Fruit fly (Drosophila melanogaster) whole organism, embryonic: ENCODE data around the gene CG7907.

Source experiments
- Abd-B ChIP-seq: fragments of 200-800 bp; sonication (Bioruptor generic); optimal IDR thresholded peaks from 2 replicates; lab custom pipeline; 2018; ENCODE audit warnings: missing biosample characterization, mild to moderate bottlenecking, missing genetic modification characterization, moderate library complexity
- Atf6 ChIP-seq: fragments of 200-800 bp; sonication (Bioruptor generic); IDR thresholded peaks from 2 replicates; pipeline ENCODE4 v1.3.6; 2022; ENCODE audit warnings: missing biosample characterization, missing genetic modification characterization
- CG10654 ChIP-seq: fragments of 200-800 bp; sonication (Bioruptor generic); optimal IDR thresholded peaks from 2 replicates; lab custom pipeline; 2016; ENCODE audit warnings: missing biosample characterization, missing genetic modification characterization
- CG11398 ChIP-seq: fragments of 200-800 bp; sonication (Bioruptor generic); optimal IDR thresholded peaks from 2 replicates; lab custom pipeline; 2016; ENCODE audit warnings: missing biosample characterization, missing genetic modification characterization
- CG13424 ChIP-seq: fragments of 200-800 bp; sonication (Bioruptor generic); optimal IDR thresholded peaks from 2 replicates; lab custom pipeline; 2019; ENCODE audit warnings: missing biosample characterization, mild to moderate bottlenecking, missing genetic modification characterization, moderate library complexity
- CG15601 ChIP-seq: fragments of 200-800 bp; sonication (Bioruptor generic); optimal IDR thresholded peaks from 3 replicates; lab custom pipeline; 2019; ENCODE audit warnings: missing biosample characterization, mild to moderate bottlenecking, missing genetic modification characterization, moderate library complexity
- CG1647 ChIP-seq: fragments of 200-800 bp; sonication (Bioruptor generic); optimal IDR thresholded peaks from 3 replicates; lab custom pipeline; 2016; ENCODE audit warnings: missing biosample characterization, missing genetic modification characterization
- CG17328 ChIP-seq: fragments of 200-800 bp; sonication (Bioruptor generic); IDR thresholded peaks from 2 replicates; pipeline ENCODE4 v1.3.6; 2022; ENCODE audit warnings: missing biosample characterization, missing genetic modification characterization
- CG17361 ChIP-seq: fragments of 200-800 bp; sonication (Bioruptor generic); IDR thresholded peaks from 3 replicates; pipeline ENCODE4 v1.3.6; 2022; ENCODE audit warnings: missing biosample characterization, missing genetic modification characterization
- CG17568 ChIP-seq: fragments of 200-800 bp; sonication (Bioruptor generic); optimal IDR thresholded peaks from 2 replicates; lab custom pipeline; 2018; ENCODE audit warnings: missing biosample characterization, mild to moderate bottlenecking, missing genetic modification characterization, moderate library complexity
- CG1832 ChIP-seq: fragments of 200-800 bp; sonication (Bioruptor generic); optimal IDR thresholded peaks from 2 replicates; lab custom pipeline; 2017; ENCODE audit warnings: missing biosample characterization, mild to moderate bottlenecking, missing genetic modification characterization, inconsistent platforms
- CG18599 ChIP-seq: fragments of 200-800 bp; sonication (Bioruptor generic); optimal IDR thresholded peaks from 3 replicates; lab custom pipeline; 2017; ENCODE audit warnings: missing biosample characterization, missing genetic modification characterization, mild to moderate bottlenecking, moderate library complexity, missing genetic modification reagents
- CG18619 ChIP-seq: fragments of 200-800 bp; sonication (Bioruptor generic); optimal IDR thresholded peaks from 3 replicates; lab custom pipeline; 2017; ENCODE audit warnings: missing biosample characterization, mild to moderate bottlenecking, missing genetic modification characterization
- CG30020 ChIP-seq: fragments of 200-800 bp; optimal IDR thresholded peaks from 2 replicates; lab custom pipeline; 2019; ENCODE audit warnings: missing biosample characterization, mild to moderate bottlenecking, missing genetic modification characterization, moderate library complexity
- CG32532 ChIP-seq: fragments of 200-800 bp; sonication (Bioruptor generic); IDR thresholded peaks from 2 replicates; pipeline ENCODE4 v1.3.6; 2022; ENCODE audit warnings: missing biosample characterization, missing genetic modification characterization
- CG7357 ChIP-seq: fragments of 200-800 bp; sonication (Bioruptor generic); IDR thresholded peaks from 3 replicates; pipeline ENCODE4 v1.3.6; 2022; ENCODE audit warnings: missing biosample characterization, missing genetic modification characterization
- CG8089 ChIP-seq: fragments of 200-800 bp; sonication (Bioruptor generic); optimal IDR thresholded peaks from 3 replicates; lab custom pipeline; 2016; ENCODE audit warnings: missing biosample characterization, missing genetic modification characterization
- Dip2 ChIP-seq: fragments of 200-800 bp; sonication (Bioruptor generic); IDR thresholded peaks from 2 replicates; pipeline ENCODE4 v1.3.6; 2022; ENCODE audit warnings: missing biosample characterization, missing genetic modification characterization
- Doc3 ChIP-seq: fragments of 200-800 bp; sonication (Bioruptor generic); IDR thresholded peaks from 3 replicates; pipeline ENCODE4 v1.3.6; 2022; ENCODE audit warnings: missing biosample characterization, missing genetic modification characterization; ENCODE audit not compliant: partially characterized antibody
- Eip74EF ChIP-seq, 2 experiments: fragments of 200-800 bp in 1 of 2; fragments of >200 bp in 1 of 2; sonication (Bioruptor generic) in 1 of 2; optimal IDR thresholded peaks; 2 replicates each; lab custom pipeline; 2017 to 2019; ENCODE audit warnings: missing biosample characterization in 2 of 2, missing genetic modification characterization in 2 of 2, mild to moderate bottlenecking in 1 of 2, moderate library complexity in 1 of 2
- HLHmδ ChIP-seq: fragments of 200-800 bp; sonication (Bioruptor generic); optimal IDR thresholded peaks from 2 replicates; lab custom pipeline; 2018; ENCODE audit warnings: missing biosample characterization, mild to moderate bottlenecking, missing genetic modification characterization, moderate library complexity
- Hr3 ChIP-seq: fragments of 200-800 bp; sonication (Bioruptor generic); optimal IDR thresholded peaks from 3 replicates; lab custom pipeline; 2016; ENCODE audit warnings: missing biosample characterization, missing genetic modification characterization
- Hr39 ChIP-seq: fragments of >200 bp; optimal IDR thresholded peaks from 2 replicates; lab custom pipeline; 2017
- Max ChIP-seq: fragments of 200-800 bp; sonication (Bioruptor generic); optimal IDR thresholded peaks from 2 replicates; lab custom pipeline; 2016; ENCODE audit warnings: missing biosample characterization, mild to moderate bottlenecking, missing genetic modification characterization
- Meics ChIP-seq: fragments of 200-800 bp; sonication (Bioruptor generic); optimal IDR thresholded peaks from 2 replicates; lab custom pipeline; 2017; ENCODE audit warnings: missing biosample characterization, mild to moderate bottlenecking, missing genetic modification characterization
- NC2β ChIP-seq: fragments of 200-800 bp; sonication (Bioruptor generic); optimal IDR thresholded peaks from 2 replicates; lab custom pipeline; 2016; ENCODE audit warnings: missing biosample characterization, missing genetic modification characterization
- PHDP ChIP-seq: fragments of 200-800 bp; sonication (Bioruptor generic); optimal IDR thresholded peaks from 3 replicates; lab custom pipeline; 2018; ENCODE audit warnings: missing biosample characterization, mild to moderate bottlenecking, missing genetic modification characterization, moderate library complexity
- Sox102F ChIP-seq: fragments of 200-800 bp; sonication (Bioruptor generic); optimal IDR thresholded peaks from 2 replicates; lab custom pipeline; 2018; ENCODE audit warnings: missing biosample characterization, mild to moderate bottlenecking, missing genetic modification characterization, moderate library complexity
- YL-1 ChIP-seq: fragments of 200-800 bp; sonication (Bioruptor generic); optimal IDR thresholded peaks from 3 replicates; lab custom pipeline; 2017; ENCODE audit warnings: missing biosample characterization, mild to moderate bottlenecking, missing genetic modification characterization
- bsh ChIP-seq, 2 experiments: fragments of 200-800 bp; sonication (Bioruptor generic); optimal IDR thresholded peaks; 2 replicates each; lab custom pipeline; 2017 to 2018; ENCODE audit warnings: mild to moderate bottlenecking in 2 of 2, missing biosample characterization in 2 of 2, missing genetic modification characterization in 2 of 2, moderate library complexity in 1 of 2
- cas ChIP-seq: fragments of 200-800 bp; sonication (Bioruptor generic); IDR thresholded peaks from 2 replicates; pipeline ENCODE4 v1.3.6; 2022; ENCODE audit warnings: missing biosample characterization, missing genetic modification characterization
- chinmo ChIP-seq: fragments of 200-800 bp; sonication (Bioruptor generic); IDR thresholded peaks from 4 replicates; pipeline ENCODE4 v1.3.6; 2022; ENCODE audit warnings: missing biosample characterization, missing genetic modification characterization; ENCODE audit not compliant: partially characterized antibody
- dati ChIP-seq: fragments of 200-800 bp; sonication (Bioruptor generic); IDR thresholded peaks from 2 replicates; pipeline ENCODE4 v1.3.6; 2022; ENCODE audit warnings: missing biosample characterization, missing genetic modification characterization
- dpn ChIP-seq, 2 experiments: fragments of 200-800 bp; sonication (Bioruptor generic); optimal IDR thresholded peaks; 3 replicates each; lab custom pipeline; 2016; ENCODE audit warnings: missing biosample characterization in 2 of 2, missing genetic modification characterization in 2 of 2
- ems ChIP-seq: fragments of 200-800 bp; sonication (Bioruptor generic); optimal IDR thresholded peaks from 3 replicates; lab custom pipeline; 2016; ENCODE audit warnings: missing biosample characterization, missing genetic modification characterization
- ewg ChIP-seq: fragments of 200-800 bp; sonication (Bioruptor generic); optimal IDR thresholded peaks from 3 replicates; lab custom pipeline; 2017; ENCODE audit warnings: mild to moderate bottlenecking, missing biosample characterization, missing genetic modification reagents, missing genetic modification characterization
- fd96Cb ChIP-seq: fragments of 200-800 bp; sonication (Bioruptor generic); optimal IDR thresholded peaks from 2 replicates; lab custom pipeline; 2018; ENCODE audit warnings: missing biosample characterization, mild to moderate bottlenecking, missing genetic modification characterization, moderate library complexity
- gsb ChIP-seq: fragments of 200-800 bp; sonication (Bioruptor generic); IDR thresholded peaks from 2 replicates; pipeline ENCODE4 v1.3.6; 2022; ENCODE audit warnings: missing biosample characterization, missing genetic modification characterization
- ken ChIP-seq: fragments of 200-800 bp; sonication (Bioruptor generic); IDR thresholded peaks from 3 replicates; pipeline ENCODE4 v1.3.6; 2022; ENCODE audit warnings: missing biosample characterization, missing genetic modification characterization
- lbe ChIP-seq: fragments of 200-800 bp; sonication (Bioruptor generic); optimal IDR thresholded peaks from 2 replicates; lab custom pipeline; 2016; ENCODE audit warnings: missing biosample characterization, mild to moderate bottlenecking, missing genetic modification characterization
- org-1 ChIP-seq: fragments of 200-800 bp; sonication (Bioruptor generic); optimal IDR thresholded peaks from 2 replicates; lab custom pipeline; 2017; ENCODE audit warnings: missing biosample characterization, missing genetic modification characterization
- pum ChIP-seq: fragments of 200-800 bp; sonication (Bioruptor generic); optimal IDR thresholded peaks from 2 replicates; lab custom pipeline; 2016; ENCODE audit warnings: missing biosample characterization, missing genetic modification characterization
- repo ChIP-seq: fragments of 200-800 bp; sonication (Bioruptor generic); optimal IDR thresholded peaks from 2 replicates; lab custom pipeline; 2016; ENCODE audit warnings: missing biosample characterization, missing genetic modification characterization
- schlank ChIP-seq: fragments of 200-800 bp; sonication (Bioruptor generic); optimal IDR thresholded peaks from 2 replicates; lab custom pipeline; 2018; ENCODE audit warnings: missing biosample characterization, mild to moderate bottlenecking, missing genetic modification characterization
- seq ChIP-seq: fragments of 200-800 bp; sonication (Bioruptor generic); IDR thresholded peaks from 2 replicates; pipeline ENCODE4 v1.3.6; 2022; ENCODE audit warnings: missing biosample characterization, missing genetic modification characterization
- slbo ChIP-seq: fragments of 200-800 bp; sonication (Bioruptor generic); IDR thresholded peaks from 2 replicates; pipeline ENCODE4 v1.3.6; 2022; ENCODE audit warnings: missing biosample characterization, missing genetic modification characterization
- tap ChIP-seq: fragments of 200-800 bp; optimal IDR thresholded peaks from 3 replicates; lab custom pipeline; 2019; ENCODE audit warnings: missing biosample characterization, mild to moderate bottlenecking, missing genetic modification characterization, moderate library complexity
- tgo ChIP-seq: fragments of 200-800 bp; sonication (Bioruptor generic); IDR thresholded peaks from 3 replicates; pipeline ENCODE4 v1.3.6; 2022; ENCODE audit warnings: missing biosample characterization, missing genetic modification characterization
- trh ChIP-seq: fragments of 200-800 bp; sonication (Bioruptor generic); optimal IDR thresholded peaks from 2 replicates; lab custom pipeline; 2016; ENCODE audit warnings: missing biosample characterization, missing genetic modification characterization
- twi ChIP-seq: fragments of 200-800 bp; optimal IDR thresholded peaks from 2 replicates; lab custom pipeline; 2019; ENCODE audit warnings: missing biosample characterization, mild to moderate bottlenecking, missing genetic modification characterization, moderate library complexity
- zfh1 ChIP-seq: fragments of 200-800 bp; sonication (Bioruptor generic); IDR thresholded peaks from 3 replicates; pipeline ENCODE4 v1.3.6; 2022; ENCODE audit warnings: missing biosample characterization, missing genetic modification characterization

CG7907 gene

dm6 chr3R:21365262-21365661 is 38.3 kb upstream of the CG7907 start (continued):
- TF ChIP-seq twi (tag; lab: Kevin White, UChicago), result peak; percentile 94
- TF ChIP-seq schlank (tag; lab: Kevin White, UChicago), result peak; percentile 90
- TF ChIP-seq CG30020 (tag; lab: Kevin White, UChicago), result peak; percentile 90
- peak; percentile 94 for TF ChIP-seq ems (GFP tag; lab: Kevin White, UChicago)
- TF ChIP-seq ken (GFP tag; lab: Robert Waterston, UW), result peak; percentile 90
- peak; percentile 97 for TF ChIP-seq CG18619 (GFP tag; lab: Kevin White, UChicago)
- peak; percentile 98 for TF ChIP-seq YL-1
- peak; percentile 97 for TF ChIP-seq slbo (GFP tag; lab: Robert Waterston, UW)
- no peak for TF ChIP-seq Sox102F (GFP tag; lab: Kevin White, UChicago)
- TF ChIP-seq tap, result no peak
- peak; percentile 95 for TF ChIP-seq Atf6 (GFP tag; lab: Robert Waterston, UW)
- peak; percentile 94 for TF ChIP-seq PHDP (tag; lab: Kevin White, UChicago)
- TF ChIP-seq CG32532 (GFP tag; lab: Robert Waterston, UW), result peak; percentile 94
- TF ChIP-seq CG17361 (GFP tag; lab: Robert Waterston, UW), result peak; percentile 98
- TF ChIP-seq Dip2 (GFP tag; lab: Robert Waterston, UW), result peak; percentile 73
- TF ChIP-seq HLHmδ (GFP tag; lab: Kevin White, UChicago), result no peak
- peak; percentile 86 to 90 for TF ChIP-seq bsh (GFP tag; optimal IDR thresholded peaks at IDR 0.05; lab: Kevin White, UChicago)
- TF ChIP-seq org-1 (GFP tag; lab: Kevin White, UChicago), result peak; percentile 88
- no peak for TF ChIP-seq Eip74EF (GFP tag; optimal IDR thresholded peaks at IDR 0.05; lab: Kevin White, UChicago)
- peak; percentile 98 for TF ChIP-seq Hr3
- TF ChIP-seq gsb (GFP tag; lab: Robert Waterston, UW), result peak; percentile 89
- TF ChIP-seq CG11398 (GFP tag; lab: Kevin White, UChicago), result peak; percentile 76
- TF ChIP-seq CG10654 (GFP tag; lab: Kevin White, UChicago), result peak; percentile 92
- TF ChIP-seq NC2β (GFP tag; lab: Kevin White, UChicago), result peak; percentile 88
- TF ChIP-seq Meics (GFP tag; lab: Kevin White, UChicago), result peak; percentile 96
- peak; percentile 82 for TF ChIP-seq cas (GFP tag; lab: Robert Waterston, UW)
- peak; percentile 95 for TF ChIP-seq tgo (GFP tag; lab: Robert Waterston, UW)
- TF ChIP-seq CG17328 (GFP tag; lab: Robert Waterston, UW), result peak; percentile 78
- no peak for TF ChIP-seq CG1832
- TF ChIP-seq dpn (GFP tag; optimal IDR thresholded peaks at IDR 0.05; lab: Kevin White, UChicago), result peak; percentile 95 to 96
- peak; percentile 93 for TF ChIP-seq CG1647
- peak; percentile 90 for TF ChIP-seq ewg (GFP tag; lab: Kevin White, UChicago)
- TF ChIP-seq pum (GFP tag; lab: Kevin White, UChicago), result peak; percentile 95
- TF ChIP-seq CG15601, result peak; percentile 93
- no peak for TF ChIP-seq Doc3 (GFP tag; lab: Robert Waterston, UW)
- TF ChIP-seq lbe (GFP tag; lab: Kevin White, UChicago), result peak; percentile 92
- TF ChIP-seq CG8089 (GFP tag; lab: Kevin White, UChicago), result peak; percentile 88
- TF ChIP-seq repo (GFP tag; lab: Kevin White, UChicago), result peak; percentile 76
- peak; percentile 98 for TF ChIP-seq CG13424
- TF ChIP-seq zfh1 (GFP tag; lab: Robert Waterston, UW), result peak; percentile 87
- peak; percentile 90 for TF ChIP-seq CG7357
- TF ChIP-seq trh, result peak; percentile 93
- peak; percentile 93 for TF ChIP-seq fd96Cb (tag; lab: Kevin White, UChicago)
- no peak for TF ChIP-seq chinmo
- TF ChIP-seq seq (GFP tag; lab: Robert Waterston, UW), result peak; percentile 95
- TF ChIP-seq dati (GFP tag; lab: Robert Waterston, UW), result peak; percentile 49; the same call in 1 of the 2 replicates
- peak; percentile 97 for TF ChIP-seq Abd-B (GFP tag; lab: Kevin White, UChicago)
- TF ChIP-seq Max (GFP tag; lab: Kevin White, UChicago), result peak; percentile 95
- TF ChIP-seq CG17568 (GFP tag; lab: Kevin White, UChicago), result no peak
- TF ChIP-seq CG18599 (GFP tag; lab: Kevin White, UChicago), result peak; percentile 95
- TF ChIP-seq Hr39 (lab: Kevin White, UChicago), result no peak
